Fruit fly (Drosophila melanogaster) whole organism, embryonic: ENCODE data around the gene CG7991.

ENCODE experiments used
- Atf-2 ChIP-seq: fragments of 200-800 bp; sonication (Bioruptor generic); optimal IDR thresholded peaks from 2 replicates; lab custom pipeline; 2016; ENCODE audit warnings: missing biosample characterization, missing genetic modification characterization
- B-H2 ChIP-seq: fragments of 200-800 bp; sonication (Bioruptor generic); optimal IDR thresholded peaks from 2 replicates; lab custom pipeline; 2018; ENCODE audit warnings: missing biosample characterization, mild to moderate bottlenecking, missing genetic modification characterization
- CG10147 ChIP-seq: fragments of 200-800 bp; sonication (Bioruptor generic); optimal IDR thresholded peaks from 2 replicates; lab custom pipeline; 2019; ENCODE audit warnings: missing biosample characterization, mild to moderate bottlenecking, missing genetic modification characterization, moderate library complexity
- CG10462 ChIP-seq: fragments of 200-800 bp; sonication (Bioruptor generic); optimal IDR thresholded peaks from 2 replicates; lab custom pipeline; 2016; ENCODE audit warnings: missing biosample characterization, missing genetic modification characterization
- CG10959 ChIP-seq: fragments of 200-800 bp; sonication (Bioruptor generic); IDR thresholded peaks from 2 replicates; pipeline ENCODE4 v1.3.6; 2022; ENCODE audit warnings: missing biosample characterization, missing genetic modification characterization
- CG12071 ChIP-seq: fragments of 200-800 bp; sonication (Bioruptor generic); optimal IDR thresholded peaks from 3 replicates; lab custom pipeline; 2018; ENCODE audit warnings: missing biosample characterization, mild to moderate bottlenecking, missing genetic modification characterization
- CG12659 ChIP-seq: fragments of 200-800 bp; sonication (Bioruptor generic); optimal IDR thresholded peaks from 3 replicates; lab custom pipeline; 2017; ENCODE audit warnings: mild to moderate bottlenecking, missing biosample characterization, missing genetic modification reagents, missing genetic modification characterization
- CG12744 ChIP-seq: fragments of 200-800 bp; sonication (Bioruptor generic); optimal IDR thresholded peaks from 2 replicates; lab custom pipeline; 2016; ENCODE audit warnings: missing biosample characterization, missing genetic modification characterization
- CG13287 ChIP-seq: fragments of 200-800 bp; sonication (Bioruptor generic); IDR thresholded peaks from 2 replicates; pipeline ENCODE4 v1.3.6; 2022; ENCODE audit warnings: missing biosample characterization, missing genetic modification characterization; ENCODE audit not compliant: partially characterized antibody
- CG14441 ChIP-seq: fragments of 200-800 bp; sonication (Bioruptor generic); IDR thresholded peaks from 2 replicates; pipeline ENCODE4 v1.3.6; 2022; ENCODE audit warnings: missing biosample characterization, missing genetic modification characterization
- CG1647 ChIP-seq: fragments of 200-800 bp; sonication (Bioruptor generic); optimal IDR thresholded peaks from 3 replicates; lab custom pipeline; 2016; ENCODE audit warnings: missing biosample characterization, missing genetic modification characterization
- CG17802 ChIP-seq: fragments of 200-800 bp; sonication (Bioruptor generic); optimal IDR thresholded peaks from 2 replicates; lab custom pipeline; 2018; ENCODE audit warnings: missing biosample characterization, mild to moderate bottlenecking, missing genetic modification characterization, moderate library complexity
- CG18011 ChIP-seq: fragments of 200-800 bp; sonication (Bioruptor generic); optimal IDR thresholded peaks from 2 replicates; lab custom pipeline; 2017; ENCODE audit warnings: missing biosample characterization, missing genetic modification characterization, mild to moderate bottlenecking, moderate library complexity, missing genotype
- CG18619 ChIP-seq: fragments of 200-800 bp; sonication (Bioruptor generic); optimal IDR thresholded peaks from 3 replicates; lab custom pipeline; 2017; ENCODE audit warnings: missing biosample characterization, mild to moderate bottlenecking, missing genetic modification characterization
- CG2202 ChIP-seq: fragments of 200-800 bp; sonication (Bioruptor generic); optimal IDR thresholded peaks from 2 replicates; lab custom pipeline; 2018; ENCODE audit warnings: missing biosample characterization, mild to moderate bottlenecking, missing genetic modification characterization
- CG2875 ChIP-seq: fragments of 200-800 bp; sonication (Bioruptor generic); optimal IDR thresholded peaks from 2 replicates; lab custom pipeline; 2017; ENCODE audit warnings: missing biosample characterization, mild to moderate bottlenecking, missing genetic modification characterization, missing genetic modification reagents
- CG30020 ChIP-seq: fragments of 200-800 bp; optimal IDR thresholded peaks from 2 replicates; lab custom pipeline; 2019; ENCODE audit warnings: missing biosample characterization, mild to moderate bottlenecking, missing genetic modification characterization, moderate library complexity
- CG30431 ChIP-seq: fragments of 200-800 bp; sonication (Bioruptor generic); optimal IDR thresholded peaks from 2 replicates; lab custom pipeline; 2017; ENCODE audit warnings: missing biosample characterization, missing genetic modification characterization
- CG3726 ChIP-seq: fragments of 200-800 bp; sonication (Bioruptor generic); IDR thresholded peaks from 3 replicates; pipeline ENCODE4, ENCODE4 v1.3.6; 2022; ENCODE audit warnings: missing biosample characterization, missing genetic modification characterization
- CG6791 ChIP-seq: fragments of 200-800 bp; sonication (Bioruptor generic); IDR thresholded peaks from 3 replicates; pipeline ENCODE4 v1.3.6; 2022; ENCODE audit warnings: missing biosample characterization, missing genetic modification characterization; ENCODE audit not compliant: partially characterized antibody
- CG7271 ChIP-seq: fragments of 200-800 bp; sonication (Bioruptor generic); optimal IDR thresholded peaks from 2 replicates; lab custom pipeline; 2018; ENCODE audit warnings: missing biosample characterization, mild to moderate bottlenecking, missing genetic modification characterization, moderate library complexity
- CG8765 ChIP-seq: fragments of 200-800 bp; sonication (Bioruptor generic); IDR thresholded peaks from 2 replicates; pipeline ENCODE4 v1.3.6; 2022; ENCODE audit warnings: missing biosample characterization, missing genetic modification characterization
- Dbx ChIP-seq: fragments of 200-800 bp; sonication (Bioruptor generic); IDR thresholded peaks from 3 replicates; pipeline ENCODE4 v1.3.6; 2022; ENCODE audit warnings: missing biosample characterization, missing genetic modification characterization
- Fer3 ChIP-seq: fragments of 200-800 bp; sonication (Bioruptor generic); optimal IDR thresholded peaks from 2 replicates; lab custom pipeline; 2018; ENCODE audit warnings: missing biosample characterization, mild to moderate bottlenecking, missing genetic modification characterization, moderate library complexity
- HHEX ChIP-seq: fragments of 200-800 bp; sonication (Bioruptor generic); optimal IDR thresholded peaks from 3 replicates; lab custom pipeline; 2017; ENCODE audit warnings: missing biosample characterization, mild to moderate bottlenecking, missing genetic modification characterization, missing genetic modification reagents
- Hr39 ChIP-seq: fragments of >200 bp; optimal IDR thresholded peaks from 2 replicates; lab custom pipeline; 2017
- Hr51 ChIP-seq, 2 experiments: fragments of 200-800 bp; sonication (Bioruptor generic); optimal IDR thresholded peaks; 2 replicates in 1 of 2; 3 replicates in 1 of 2; lab custom pipeline; 2016 to 2018; ENCODE audit warnings: missing biosample characterization in 2 of 2, missing genetic modification characterization in 2 of 2, mild to moderate bottlenecking in 1 of 2, moderate library complexity in 1 of 2
- Mrtf ChIP-seq: fragments of 200-800 bp; sonication (Bioruptor generic); IDR thresholded peaks from 3 replicates; pipeline ENCODE4 v1.3.6; 2022; ENCODE audit warnings: missing biosample characterization, missing genetic modification characterization
- Oaz ChIP-seq: fragments of 200-800 bp; sonication (Bioruptor generic); IDR thresholded peaks from 2 replicates; pipeline ENCODE4 v1.3.6; 2022; ENCODE audit warnings: missing biosample characterization, missing genetic modification characterization
- Sry-β ChIP-seq: fragments of 200-800 bp; sonication (Bioruptor generic); optimal IDR thresholded peaks from 2 replicates; lab custom pipeline; 2018; ENCODE audit warnings: missing biosample characterization, mild to moderate bottlenecking, missing genetic modification characterization, moderate library complexity
- Stat92E ChIP-seq, 3 experiments: fragments of >200 bp in 2 of 3; fragments of 200-800 bp in 1 of 3; sonication (Bioruptor generic) in 1 of 3; optimal IDR thresholded peaks; 2 replicates each; lab custom pipeline; 2017 to 2019; ENCODE audit warnings: missing biosample characterization in 3 of 3, missing genetic modification characterization in 3 of 3, mild to moderate bottlenecking in 1 of 3, moderate library complexity in 1 of 3
- ap ChIP-seq: fragments of 200-800 bp; sonication (Bioruptor generic); IDR thresholded peaks from 2 replicates; pipeline ENCODE4 v1.3.6; 2022; ENCODE audit warnings: missing biosample characterization, missing genetic modification characterization
- bab2 ChIP-seq: fragments of 200-800 bp; sonication (Bioruptor generic); optimal IDR thresholded peaks from 2 replicates; lab custom pipeline; 2016; ENCODE audit warnings: missing biosample characterization, missing genetic modification characterization
- bowl ChIP-seq: fragments of 200-800 bp; sonication (Bioruptor generic); IDR thresholded peaks from 2 replicates; pipeline ENCODE4 v1.3.6; 2022; ENCODE audit warnings: missing biosample characterization, missing genetic modification characterization
- chif ChIP-seq, 2 experiments: fragments of 200-800 bp; sonication (Bioruptor generic); optimal IDR thresholded peaks; 3 replicates each; lab custom pipeline; 2016; ENCODE audit warnings: missing biosample characterization in 2 of 2, missing genetic modification characterization in 2 of 2
- ci ChIP-seq: fragments of 200-800 bp; sonication (Bioruptor generic); IDR thresholded peaks from 3 replicates; pipeline ENCODE4 v1.3.6; 2022; ENCODE audit warnings: missing biosample characterization, missing genetic modification characterization
- hbn ChIP-seq: fragments of 200-800 bp; sonication (Bioruptor generic); IDR thresholded peaks from 2 replicates; pipeline ENCODE4 v1.3.6; 2022; ENCODE audit warnings: missing biosample characterization, missing genetic modification characterization; ENCODE audit not compliant: partially characterized antibody
- ind ChIP-seq: fragments of 200-800 bp; sonication (Bioruptor generic); optimal IDR thresholded peaks from 3 replicates; lab custom pipeline; 2016; ENCODE audit warnings: missing biosample characterization, missing genetic modification characterization
- lab ChIP-seq: fragments of 200-800 bp; sonication (Bioruptor generic); optimal IDR thresholded peaks from 3 replicates; lab custom pipeline; 2017; ENCODE audit warnings: missing biosample characterization, missing genetic modification characterization, mild to moderate bottlenecking, moderate library complexity, missing genetic modification reagents
- oc ChIP-seq: fragments of 200-800 bp; sonication (Bioruptor generic); optimal IDR thresholded peaks from 2 replicates; lab custom pipeline; 2018; ENCODE audit warnings: missing biosample characterization, mild to moderate bottlenecking, missing genetic modification characterization, moderate library complexity
- pnt ChIP-seq: fragments of 200-800 bp; sonication (Bioruptor generic); optimal IDR thresholded peaks from 3 replicates; lab custom pipeline; 2016; ENCODE audit warnings: missing biosample characterization, missing genetic modification characterization
- pum ChIP-seq: fragments of 200-800 bp; sonication (Bioruptor generic); optimal IDR thresholded peaks from 2 replicates; lab custom pipeline; 2016; ENCODE audit warnings: missing biosample characterization, missing genetic modification characterization
- row ChIP-seq: fragments of 200-800 bp; sonication (Bioruptor generic); IDR thresholded peaks from 3 replicates; pipeline ENCODE4 v1.3.6; 2022; ENCODE audit warnings: missing biosample characterization, missing genetic modification characterization
- run ChIP-seq: fragments of 200-800 bp; sonication (Bioruptor generic); optimal IDR thresholded peaks from 3 replicates; lab custom pipeline; 2018; ENCODE audit warnings: missing biosample characterization, mild to moderate bottlenecking, missing genetic modification characterization
- shn ChIP-seq: fragments of 200-800 bp; sonication (Bioruptor generic); optimal IDR thresholded peaks from 3 replicates; lab custom pipeline; 2016; ENCODE audit warnings: missing biosample characterization, missing genetic modification characterization
- so ChIP-seq: fragments of 200-800 bp; sonication (Bioruptor generic); IDR thresholded peaks from 3 replicates; pipeline ENCODE4 v1.3.6; 2022; ENCODE audit warnings: missing biosample characterization, missing genetic modification characterization
- toy ChIP-seq: fragments of 200-800 bp; sonication (Bioruptor generic); IDR thresholded peaks from 2 replicates; pipeline ENCODE4 v1.3.6; 2022; ENCODE audit warnings: missing biosample characterization, missing genetic modification characterization
- tx ChIP-seq: fragments of 200-800 bp; sonication (Bioruptor generic); optimal IDR thresholded peaks from 2 replicates; lab custom pipeline; 2016; ENCODE audit warnings: missing biosample characterization, missing genetic modification characterization
- zen2 ChIP-seq: fragments of 200-800 bp; sonication (Bioruptor generic); IDR thresholded peaks from 3 replicates; pipeline ENCODE4 v1.3.6; 2022; ENCODE audit warnings: missing biosample characterization, missing genetic modification characterization; ENCODE audit not compliant: partially characterized antibody

The CG7991 gene

DNA sequence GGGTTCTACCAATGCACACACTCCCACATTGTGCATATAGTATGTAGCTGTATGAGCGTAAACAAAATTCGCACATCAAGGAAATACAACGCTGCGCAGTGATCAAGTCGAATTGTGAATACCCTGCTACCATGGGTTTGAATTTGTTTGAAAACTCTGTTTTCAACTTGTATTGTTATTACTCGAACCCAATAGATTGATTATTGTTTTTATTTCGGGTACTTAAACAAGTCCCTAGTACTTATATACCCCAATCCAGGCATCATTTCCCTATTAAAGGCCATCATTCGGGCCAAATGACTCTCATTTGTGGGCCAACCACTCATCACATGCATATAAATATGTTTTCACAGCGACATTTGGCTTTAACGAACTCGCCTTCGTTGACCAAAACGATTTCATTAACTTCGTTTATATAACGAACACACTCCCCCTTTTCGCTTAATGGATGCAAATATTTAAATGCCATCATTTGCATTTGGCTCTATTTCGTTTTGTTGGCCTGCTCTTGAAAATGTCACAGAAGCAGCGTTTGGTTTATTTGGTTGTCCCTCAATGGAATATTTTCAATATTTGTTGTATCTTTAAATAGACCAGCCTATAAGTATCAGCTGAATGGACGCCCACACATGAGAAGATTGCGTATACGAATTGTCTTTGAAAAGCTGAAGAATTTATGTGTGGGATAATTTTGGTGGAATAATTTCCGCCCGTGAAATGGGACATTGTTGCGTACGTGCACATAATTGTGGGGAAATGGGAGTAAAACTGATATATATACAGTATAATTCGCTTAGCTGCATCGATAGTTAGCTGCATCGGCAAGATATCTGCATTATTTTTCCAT is 65.8 kb downstream of the CG7991 start (continued):
- peak; percentile 23 for TF ChIP-seq CG30431
- TF ChIP-seq B-H2 = no peak
- TF ChIP-seq CG10959 = no peak
- TF ChIP-seq ci (GFP tag; lab: Robert Waterston, UW) = peak; percentile 88
- TF ChIP-seq chif (GFP tag; optimal IDR thresholded peaks at IDR 0.05; lab: Kevin White, UChicago) = peak; percentile 44 to 61
- peak; percentile 90 for TF ChIP-seq CG14441 (GFP tag; lab: Robert Waterston, UW)
- TF ChIP-seq lab (GFP tag; lab: Kevin White, UChicago) = no peak
- TF ChIP-seq ap (GFP tag; lab: Robert Waterston, UW) = peak; percentile 79
- no peak for TF ChIP-seq CG10147 (GFP tag; lab: Kevin White, UChicago)
- TF ChIP-seq Fer3 (tag; lab: Kevin White, UChicago) = peak; percentile 66
- peak; percentile 11 for TF ChIP-seq run
- TF ChIP-seq pnt (GFP tag; lab: Kevin White, UChicago) = no peak
- TF ChIP-seq CG8765 (GFP tag; lab: Robert Waterston, UW) = no peak
- peak; percentile 35 for TF ChIP-seq oc (tag; lab: Kevin White, UChicago)
- no peak for TF ChIP-seq CG6791 (GFP tag; lab: Robert Waterston, UW)
- no peak for TF ChIP-seq CG1647
- TF ChIP-seq CG2202 (tag; lab: Kevin White, UChicago) = no peak
- peak; percentile 40 for TF ChIP-seq Atf-2 (GFP tag; lab: Kevin White, UChicago)
- TF ChIP-seq Hr51 (GFP tag; optimal IDR thresholded peaks at IDR 0.05; lab: Kevin White, UChicago) = peak; percentile 34 to 83
- no peak for TF ChIP-seq CG2875 (GFP tag; lab: Kevin White, UChicago)
- no peak for TF ChIP-seq CG13287 (GFP tag; lab: Robert Waterston, UW)
- peak; percentile 51 for TF ChIP-seq tx
- no peak for TF ChIP-seq hbn (GFP tag; lab: Robert Waterston, UW)
- peak; percentile 79 for TF ChIP-seq Oaz
- no peak for TF ChIP-seq Hr39 (lab: Kevin White, UChicago)
- peak; percentile 63 for TF ChIP-seq CG18619 (GFP tag; lab: Kevin White, UChicago)
- TF ChIP-seq Mrtf (GFP tag; lab: Robert Waterston, UW) = peak; percentile 70; the same call in 2 of the 3 replicates
- peak; percentile 81 for TF ChIP-seq so (GFP tag; lab: Robert Waterston, UW)
- TF ChIP-seq CG12744 (GFP tag; lab: Kevin White, UChicago) = peak; percentile 32
- TF ChIP-seq shn (GFP tag; lab: Kevin White, UChicago) = peak; percentile 51
- peak; percentile 86 for TF ChIP-seq row
- peak; percentile 60 for TF ChIP-seq bab2 (GFP tag; lab: Kevin White, UChicago)
- TF ChIP-seq CG7271 (tag; lab: Kevin White, UChicago) = no peak
- peak; percentile 69 for TF ChIP-seq CG12659
- peak; percentile 74; the same call in 1 of the 2 replicates for TF ChIP-seq bowl
- no peak for TF ChIP-seq zen2 (GFP tag; lab: Robert Waterston, UW)
- TF ChIP-seq CG17802 = no peak
- TF ChIP-seq CG30020 (tag; lab: Kevin White, UChicago) = no peak
- TF ChIP-seq HHEX (GFP tag; lab: Kevin White, UChicago) = peak; percentile 37
- no peak for TF ChIP-seq Dbx (GFP tag; lab: Robert Waterston, UW)
- TF ChIP-seq toy (GFP tag; lab: Robert Waterston, UW) = peak; percentile 43; the same call in 1 of the 2 replicates
- no peak for TF ChIP-seq CG12071 (GFP tag; lab: Kevin White, UChicago)
- TF ChIP-seq CG18011 (GFP tag; lab: Kevin White, UChicago) = no peak
- peak; percentile 0 for TF ChIP-seq CG10462 (GFP tag; lab: Kevin White, UChicago)
- TF ChIP-seq Sry-β (GFP tag; lab: Kevin White, UChicago) = no peak
- TF ChIP-seq ind = no peak
- TF ChIP-seq CG3726 (GFP tag; lab: Robert Waterston, UW) = peak; percentile 56; the same call in 1 of the 3 replicates
- TF ChIP-seq pum (GFP tag; lab: Kevin White, UChicago) = peak; percentile 19
- no peak for TF ChIP-seq Stat92E (GFP tag; optimal IDR thresholded peaks at IDR 0.05; lab: Kevin White, UChicago)
